Worm (Caenorhabditis elegans): ENCODE measurements around the gene T23G4.127.
A peak's percentile ranks its signal among the peaks of the same experiment; 100 is the strongest.
"Not testable (repeated sequence)": the region's sequence is repeated elsewhere in the genome, so short reads cannot be mapped to it uniquely, and the experiment has no call there.

Gene T23G4.127

ce11 chrIV:13662570-13662969, 35.9 kb downstream of the T23G4.127 start, which contains the start of gene Y45F10C.2:
Gene Y45F10C.2 (minus strand): TSS chrIV:13662670.
- not testable (repeated sequence) for TF ChIP-seq rpc-1 (optimal IDR thresholded peaks at IDR 0.05); rpc-1 (tag; optimal IDR thresholded peaks at IDR 0.05); attf-5 (GFP tag; optimal IDR thresholded peaks at IDR 0.05); rcor-1 (GFP tag; IDR thresholded peaks at IDR 0.05)

- TF ChIP-seq ets-4 (GFP tag; optimal IDR thresholded peaks at IDR 0.05); hsf-1 (GFP tag; IDR thresholded peaks at IDR 0.05); snpc-1.3 (tag; optimal IDR thresholded peaks at IDR 0.05; ENCODE audit: insufficient read depth): not testable (repeated sequence)
Measured at ce11 chrIV:13659449-13659848, 39.1 kb downstream of the T23G4.127 start, which contains the start of gene Y45F10C.1. Gene Y45F10C.1 (minus strand): TSS chrIV:13659549.

- not testable (repeated sequence) for TF ChIP-seq snpc-4 (GFP tag; optimal IDR thresholded peaks at IDR 0.05)
- peak in 2 of 4 experiments; percentile 17 to 87 for TF ChIP-seq snpc-4 (tag; optimal IDR thresholded peaks at IDR 0.05)
- TF ChIP-seq hmg-1.2 (GFP tag; IDR thresholded peaks at IDR 0.05) = peak; percentile 67
- TF ChIP-seq madf-6 (GFP tag; IDR thresholded peaks at IDR 0.05) = peak; percentile 41; the same call in 1 of the 2 replicates
- TF ChIP-seq attf-6 (GFP tag; IDR thresholded peaks at IDR 0.05) = peak; percentile 94
- TF ChIP-seq cebp-2 (GFP tag; IDR thresholded peaks at IDR 0.05) = 0 out of 2 replicates have a peak, but pooled peaks have one; percentile 69
- TF ChIP-seq mcd-1 (GFP tag; IDR thresholded peaks at IDR 0.05) = peak; percentile 61
- TF ChIP-seq pbrm-1 (GFP tag; IDR thresholded peaks at IDR 0.05) = peak; percentile 78
Measured at ce11 chrIV:13658142-13658541, 40.4 kb downstream of the T23G4.127 start.

ce11 chrIV:13652023-13652422, 46.5 kb downstream of the T23G4.127 start, which contains the start of gene Y45F10C.6:
Gene Y45F10C.6 (plus strand): TSS chrIV:13652323.
- TF ChIP-seq sea-2 (GFP tag; IDR thresholded peaks at IDR 0.05); rec-8 (tag; optimal IDR thresholded peaks at IDR 0.05); atf-7 (tag; optimal IDR thresholded peaks at IDR 0.05): not testable (repeated sequence)

- not testable (repeated sequence) for TF ChIP-seq dpl-1 (GFP tag; optimal IDR thresholded peaks at IDR 0.05); aptf-2 (GFP tag; conservative IDR thresholded peaks at IDR 0.05); C06A6.2 (GFP tag; conservative IDR thresholded peaks at IDR 0.05)
Measured at ce11 chrIV:13651411-13651810, 47.1 kb downstream of the T23G4.127 start, which contains the start of gene C08F11.12. Gene C08F11.12 (minus strand): TSS chrIV:13651511.

ce11 chrIV:13650238-13650637, 48.3 kb downstream of the T23G4.127 start, which contains the start of gene C08F11.17:
Gene C08F11.17 (minus strand): TSS chrIV:13650338.
- TF ChIP-seq pha-4 (tag; optimal IDR thresholded peaks at IDR 0.05) = no peak
- no peak for TF ChIP-seq T26A5.8 (tag; optimal IDR thresholded peaks at IDR 0.05)
- TF ChIP-seq C17E4.6 (GFP tag; IDR thresholded peaks at IDR 0.05) = no peak
- no peak for TF ChIP-seq C06A6.2 (GFP tag; conservative IDR thresholded peaks at IDR 0.05)
- no peak for TF ChIP-seq Y67H2A.10 (GFP tag; conservative IDR thresholded peaks at IDR 0.05)
- no peak for TF ChIP-seq D2030.7 (GFP tag; IDR thresholded peaks at IDR 0.05)
- no peak for TF ChIP-seq F39B2.1 (GFP tag; IDR thresholded peaks at IDR 0.05)
- no peak for TF ChIP-seq let-607 (tag; optimal IDR thresholded peaks at IDR 0.05)
- TF ChIP-seq akir-1 (GFP tag; optimal IDR thresholded peaks at IDR 0.05) = no peak

Measured in whole organism, young adult.